Worm (Caenorhabditis elegans): ENCODE results near the gene C54F6.15.

- no peak for TF ChIP-seq dmd-4 (tag; optimal IDR thresholded peaks at IDR 0.05; ENCODE audit: borderline replicate concordance)
- no peak for TF ChIP-seq nhr-11 (tag; optimal IDR thresholded peaks at IDR 0.05)
- no peak for TF ChIP-seq elt-2 (tag; optimal IDR thresholded peaks at IDR 0.05)
- TF ChIP-seq pha-4 (tag; optimal IDR thresholded peaks at IDR 0.05) = no peak
- TF ChIP-seq ceh-2 (tag; optimal IDR thresholded peaks at IDR 0.05) = no peak
- TF ChIP-seq che-1 (tag; optimal IDR thresholded peaks at IDR 0.05) = no peak
- TF ChIP-seq tbx-2 (tag; optimal IDR thresholded peaks at IDR 0.05) = no peak
- no peak for TF ChIP-seq hlh-30 (tag; optimal IDR thresholded peaks at IDR 0.05; ENCODE audit: insufficient read depth)
- no peak for TF ChIP-seq unc-55 (GFP tag; optimal IDR thresholded peaks at IDR 0.05)
Observed at ce11 chrV:7476766-7477165, 45.4 kb downstream of the C54F6.15 start, which contains the start of gene srh-125.
